Fruit fly (Drosophila melanogaster): ENCODE data around the gene CG4194.
A peak's percentile ranks its signal among the peaks of the same experiment; 100 is the strongest.

Gene CG4194

DNA sequence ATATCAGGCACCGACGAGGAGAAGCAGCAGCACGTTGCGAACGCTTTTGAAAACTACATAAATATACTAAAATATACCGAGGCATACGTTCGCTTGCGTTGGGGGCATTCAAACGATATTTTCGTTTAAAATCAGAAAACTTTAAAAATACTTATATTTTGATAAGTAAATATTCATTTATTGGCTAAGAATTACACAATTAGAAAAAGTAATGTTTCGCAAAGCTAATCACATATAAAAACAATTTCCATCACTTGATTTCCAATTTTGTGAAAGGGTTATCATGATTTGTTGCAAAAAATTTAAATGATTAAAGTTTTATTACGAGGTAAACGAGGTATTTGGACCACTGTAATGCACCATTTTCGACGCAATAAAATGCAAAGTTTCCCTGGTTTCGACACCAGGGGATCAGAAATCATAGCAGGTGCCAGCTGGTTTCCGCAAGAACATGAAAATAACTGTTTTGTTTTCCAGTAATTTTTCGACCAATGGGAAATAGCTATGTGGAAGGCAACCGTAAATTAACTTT lies 7.5 kb downstream of the CG4194 start, which contains the start of gene CG4045 (continued):
- no peak for TF ChIP-seq Elba2 (GFP tag; optimal IDR thresholded peaks at IDR 0.05)
- TF ChIP-seq nmo (GFP tag; optimal IDR thresholded peaks at IDR 0.05): peak; percentile 16
- peak; percentile 29; the same call in 1 of the 2 replicates for TF ChIP-seq Scr (GFP tag; IDR thresholded peaks at IDR 0.05; ENCODE audit: partially characterized antibody)
- TF ChIP-seq CG3847 (GFP tag; IDR thresholded peaks at IDR 0.05): no peak
- TF ChIP-seq CG43689 (GFP tag; IDR thresholded peaks at IDR 0.05): no peak
- TF ChIP-seq bigmax (GFP tag; optimal IDR thresholded peaks at IDR 0.05): no peak
- no peak for TF ChIP-seq CG12744 (GFP tag; optimal IDR thresholded peaks at IDR 0.05)
- no peak for TF ChIP-seq Ada2b (GFP tag; IDR thresholded peaks at IDR 0.05)
- TF ChIP-seq CG17385 (GFP tag; optimal IDR thresholded peaks at IDR 0.05): no peak
- TF ChIP-seq CG12769 (tag; optimal IDR thresholded peaks at IDR 0.05): no peak
- TF ChIP-seq sug (tag; optimal IDR thresholded peaks at IDR 0.05): peak; percentile 6
- no peak for TF ChIP-seq tll (GFP tag; optimal IDR thresholded peaks at IDR 0.05)
- TF ChIP-seq Gug (GFP tag; IDR thresholded peaks at IDR 0.05): no peak
- TF ChIP-seq CG10321 (GFP tag; IDR thresholded peaks at IDR 0.05): no peak
- no peak for TF ChIP-seq Atf6 (GFP tag; IDR thresholded peaks at IDR 0.05)
- TF ChIP-seq chinmo (GFP tag; IDR thresholded peaks at IDR 0.05; ENCODE audit: partially characterized antibody): no peak
- peak; percentile 1 for TF ChIP-seq lab (GFP tag; optimal IDR thresholded peaks at IDR 0.05)
- TF ChIP-seq CG6254 (GFP tag; optimal IDR thresholded peaks at IDR 0.05): no peak
- TF ChIP-seq caup (GFP tag; optimal IDR thresholded peaks at IDR 0.05; ENCODE audit: severe bottlenecking): no peak
- TF ChIP-seq MTF-1 (GFP tag; optimal IDR thresholded peaks at IDR 0.05; ENCODE audit: borderline replicate concordance): no peak
- no peak for TF ChIP-seq Atf-2 (GFP tag; optimal IDR thresholded peaks at IDR 0.05)
- no peak for TF ChIP-seq vvl (GFP tag; IDR thresholded peaks at IDR 0.05)
- no peak for TF ChIP-seq odd (GFP tag; optimal IDR thresholded peaks at IDR 0.05)
- peak; percentile 18 for TF ChIP-seq CG4424 (GFP tag; optimal IDR thresholded peaks at IDR 0.05)
- TF ChIP-seq Pdp1 (GFP tag; optimal IDR thresholded peaks at IDR 0.05): no peak
- 0 out of 2 replicates have a peak, but pooled peaks have one; percentile 18 for TF ChIP-seq CG31441 (GFP tag; IDR thresholded peaks at IDR 0.05)
- TF ChIP-seq rib (GFP tag; IDR thresholded peaks at IDR 0.05): no peak
- no peak for TF ChIP-seq CG8281 (tag; optimal IDR thresholded peaks at IDR 0.05)
- TF ChIP-seq CkIIα-i1 (GFP tag; IDR thresholded peaks at IDR 0.05): no peak
- no peak for TF ChIP-seq NfI (GFP tag; optimal IDR thresholded peaks at IDR 0.05)
- no peak for TF ChIP-seq Ets97D (GFP tag; optimal IDR thresholded peaks at IDR 0.05)
- no peak for TF ChIP-seq CG12219 (GFP tag; optimal IDR thresholded peaks at IDR 0.05)
- TF ChIP-seq Six4 (GFP tag; optimal IDR thresholded peaks at IDR 0.05): no peak
- no peak for TF ChIP-seq luna (GFP tag; optimal IDR thresholded peaks at IDR 0.05)
- no peak for TF ChIP-seq CrebB (tag; optimal IDR thresholded peaks at IDR 0.05)
- no peak for TF ChIP-seq so (GFP tag; IDR thresholded peaks at IDR 0.05)
- no peak for TF ChIP-seq nerfin-2 (GFP tag; IDR thresholded peaks at IDR 0.05; ENCODE audit: partially characterized antibody)
- TF ChIP-seq esg (GFP tag; conservative IDR thresholded peaks at IDR 0.05): no peak
- no peak for TF ChIP-seq sqz (GFP tag; optimal IDR thresholded peaks at IDR 0.05)
- peak; percentile 0 for TF ChIP-seq YL-1 (GFP tag; optimal IDR thresholded peaks at IDR 0.05)
- TF ChIP-seq Sox102F (GFP tag; optimal IDR thresholded peaks at IDR 0.05): no peak
- no peak for TF ChIP-seq stwl (tag; optimal IDR thresholded peaks at IDR 0.05)
- TF ChIP-seq zen2 (GFP tag; IDR thresholded peaks at IDR 0.05; ENCODE audit: partially characterized antibody): no peak
- no peak for TF ChIP-seq Mes4 (GFP tag; optimal IDR thresholded peaks at IDR 0.05)
- no peak for TF ChIP-seq CG10209 (GFP tag; optimal IDR thresholded peaks at IDR 0.05)
- no peak for TF ChIP-seq CG8924 (tag; optimal IDR thresholded peaks at IDR 0.05)
- no peak for TF ChIP-seq CG7745 (tag; optimal IDR thresholded peaks at IDR 0.05)
- no peak for TF ChIP-seq ERR (GFP tag; optimal IDR thresholded peaks at IDR 0.05)
- TF ChIP-seq vnd (GFP tag; IDR thresholded peaks at IDR 0.05; ENCODE audit: partially characterized antibody): no peak
- peak; percentile 17 for TF ChIP-seq CG13424 (tag; optimal IDR thresholded peaks at IDR 0.05)
